Fruit fly (Drosophila melanogaster) whole organism, embryonic: ENCODE data around the gene CG15894.

Experiments
- Bdp1 ChIP-seq: fragments of 200-800 bp; sonication (Bioruptor generic); optimal IDR thresholded peaks from 3 replicates; lab custom pipeline; 2016; ENCODE audit warnings: missing biosample characterization, missing genetic modification characterization
- CG10209 ChIP-seq: fragments of 200-800 bp; sonication (Bioruptor generic); optimal IDR thresholded peaks from 3 replicates; lab custom pipeline; 2017; ENCODE audit warnings: missing biosample characterization, mild to moderate bottlenecking, missing genetic modification characterization, missing genetic modification reagents
- CG11093 ChIP-seq: fragments of 200-800 bp; sonication (Bioruptor generic); IDR thresholded peaks from 3 replicates; pipeline ENCODE4 v1.3.6; 2022; ENCODE audit warnings: missing biosample characterization, missing genetic modification characterization
- CG11456 ChIP-seq: fragments of 200-800 bp; sonication (Bioruptor generic); IDR thresholded peaks from 3 replicates; pipeline ENCODE4 v1.3.6; 2022; ENCODE audit warnings: missing biosample characterization, missing genetic modification characterization
- CG12071 ChIP-seq: fragments of 200-800 bp; sonication (Bioruptor generic); optimal IDR thresholded peaks from 3 replicates; lab custom pipeline; 2018; ENCODE audit warnings: missing biosample characterization, mild to moderate bottlenecking, missing genetic modification characterization
- CG12155 ChIP-seq: fragments of 200-800 bp; sonication (Bioruptor generic); optimal IDR thresholded peaks from 3 replicates; lab custom pipeline; 2016; ENCODE audit warnings: missing biosample characterization, missing genetic modification characterization
- CG1233 ChIP-seq: fragments of 200-800 bp; sonication (Bioruptor generic); optimal IDR thresholded peaks from 4 replicates; lab custom pipeline; 2018; ENCODE audit warnings: missing biosample characterization, mild to moderate bottlenecking, missing genetic modification characterization
- CG12769 ChIP-seq: fragments of 200-800 bp; sonication (Bioruptor generic); optimal IDR thresholded peaks from 2 replicates; lab custom pipeline; 2019; ENCODE audit warnings: missing biosample characterization, mild to moderate bottlenecking, missing genetic modification characterization, moderate library complexity
- CG15269 ChIP-seq: fragments of 200-800 bp; sonication (Bioruptor generic); optimal IDR thresholded peaks from 2 replicates; lab custom pipeline; 2018; ENCODE audit warnings: missing biosample characterization, mild to moderate bottlenecking, missing genetic modification characterization, moderate library complexity
- CG17328 ChIP-seq: fragments of 200-800 bp; sonication (Bioruptor generic); IDR thresholded peaks from 2 replicates; pipeline ENCODE4 v1.3.6; 2022; ENCODE audit warnings: missing biosample characterization, missing genetic modification characterization
- CG17612 ChIP-seq: fragments of 200-800 bp; sonication (Bioruptor generic); IDR thresholded peaks from 2 replicates; pipeline ENCODE4 v1.3.6; 2022; ENCODE audit warnings: missing biosample characterization, missing genetic modification characterization
- CG1792 ChIP-seq: fragments of 200-800 bp; sonication (Bioruptor generic); optimal IDR thresholded peaks from 2 replicates; lab custom pipeline; 2016; ENCODE audit warnings: missing biosample characterization, missing genetic modification characterization
- CG2129 ChIP-seq: fragments of 200-800 bp; sonication (Bioruptor generic); IDR thresholded peaks from 2 replicates; pipeline ENCODE4 v1.3.6; 2022; ENCODE audit warnings: missing biosample characterization, missing genetic modification characterization; ENCODE audit not compliant: partially characterized antibody
- CG2875 ChIP-seq: fragments of 200-800 bp; sonication (Bioruptor generic); optimal IDR thresholded peaks from 2 replicates; lab custom pipeline; 2017; ENCODE audit warnings: missing biosample characterization, mild to moderate bottlenecking, missing genetic modification characterization, missing genetic modification reagents
- CG32767 ChIP-seq: fragments of 200-800 bp; sonication (Bioruptor generic); IDR thresholded peaks from 2 replicates; pipeline ENCODE4 v1.3.6; 2022; ENCODE audit warnings: missing biosample characterization, missing genetic modification characterization
- CG32772 ChIP-seq: fragments of 200-800 bp; sonication (Bioruptor generic); IDR thresholded peaks from 2 replicates; pipeline ENCODE4 v1.3.6; 2022; ENCODE audit warnings: missing biosample characterization, missing genetic modification characterization
- CG33213 ChIP-seq: fragments of 200-800 bp; sonication (Bioruptor generic); optimal IDR thresholded peaks from 3 replicates; lab custom pipeline; 2016; ENCODE audit warnings: missing biosample characterization, missing genetic modification characterization
- CG34376 ChIP-seq: fragments of 200-800 bp; sonication (Bioruptor generic); optimal IDR thresholded peaks from 2 replicates; lab custom pipeline; 2018; ENCODE audit warnings: missing biosample characterization, mild to moderate bottlenecking, missing genetic modification characterization
- CG3838 ChIP-seq: fragments of 200-800 bp; sonication (Bioruptor generic); optimal IDR thresholded peaks from 3 replicates; lab custom pipeline; 2016; ENCODE audit warnings: missing biosample characterization, missing genetic modification characterization
- CG6683 ChIP-seq: fragments of 200-800 bp; sonication (Bioruptor generic); optimal IDR thresholded peaks from 2 replicates; lab custom pipeline; 2017; ENCODE audit warnings: missing biosample characterization, mild to moderate bottlenecking, missing genetic modification characterization, missing genetic modification reagents
- CG7372 ChIP-seq: fragments of 200-800 bp; sonication (Bioruptor generic); IDR thresholded peaks from 2 replicates; pipeline ENCODE4 v1.3.6; 2022; ENCODE audit warnings: missing biosample characterization, missing genetic modification characterization
- ERR ChIP-seq: fragments of 200-800 bp; sonication (Bioruptor generic); optimal IDR thresholded peaks from 2 replicates; lab custom pipeline; 2016; ENCODE audit warnings: missing biosample characterization, missing genetic modification characterization
- Fer3 ChIP-seq: fragments of 200-800 bp; sonication (Bioruptor generic); optimal IDR thresholded peaks from 2 replicates; lab custom pipeline; 2018; ENCODE audit warnings: missing biosample characterization, mild to moderate bottlenecking, missing genetic modification characterization, moderate library complexity
- Gug ChIP-seq: fragments of 200-800 bp; sonication (Bioruptor generic); IDR thresholded peaks from 4 replicates; pipeline ENCODE4 v1.3.6; 2022; ENCODE audit warnings: missing biosample characterization, missing genetic modification characterization
- HHEX ChIP-seq: fragments of 200-800 bp; sonication (Bioruptor generic); optimal IDR thresholded peaks from 3 replicates; lab custom pipeline; 2017; ENCODE audit warnings: missing biosample characterization, mild to moderate bottlenecking, missing genetic modification characterization, missing genetic modification reagents
- Hr3 ChIP-seq: fragments of 200-800 bp; sonication (Bioruptor generic); optimal IDR thresholded peaks from 3 replicates; lab custom pipeline; 2016; ENCODE audit warnings: missing biosample characterization, missing genetic modification characterization
- Hr39 ChIP-seq: fragments of >200 bp; optimal IDR thresholded peaks from 2 replicates; lab custom pipeline; 2017
- Jarid2 ChIP-seq: fragments of 200-800 bp; sonication (Bioruptor generic); optimal IDR thresholded peaks from 3 replicates; lab custom pipeline; 2017; ENCODE audit warnings: mild to moderate bottlenecking, missing biosample characterization, missing genetic modification reagents, missing genetic modification characterization
- Nf-YA ChIP-seq: fragments of 200-800 bp; sonication (Bioruptor generic); IDR thresholded peaks from 2 replicates; pipeline ENCODE4 v1.3.6; 2022; ENCODE audit warnings: missing biosample characterization, missing genetic modification characterization
- NfI ChIP-seq: fragments of 200-800 bp; sonication (Bioruptor generic); optimal IDR thresholded peaks from 3 replicates; lab custom pipeline; 2018; ENCODE audit warnings: missing biosample characterization, mild to moderate bottlenecking, missing genetic modification characterization, moderate library complexity
- Oli ChIP-seq: fragments of 200-800 bp; sonication (Bioruptor generic); optimal IDR thresholded peaks from 2 replicates; lab custom pipeline; 2018; ENCODE audit warnings: missing biosample characterization, mild to moderate bottlenecking, missing genetic modification characterization, moderate library complexity
- PHDP ChIP-seq: fragments of 200-800 bp; sonication (Bioruptor generic); optimal IDR thresholded peaks from 3 replicates; lab custom pipeline; 2018; ENCODE audit warnings: missing biosample characterization, mild to moderate bottlenecking, missing genetic modification characterization, moderate library complexity
- Rfx ChIP-seq: fragments of 200-800 bp; sonication (Bioruptor generic); IDR thresholded peaks from 2 replicates; pipeline ENCODE4 v1.3.6; 2022; ENCODE audit warnings: missing biosample characterization, missing genetic modification characterization
- Scr ChIP-seq: fragments of 200-800 bp; sonication (Bioruptor generic); IDR thresholded peaks from 2 replicates; pipeline ENCODE4 v1.3.6; 2022; ENCODE audit warnings: missing biosample characterization, missing genetic modification characterization; ENCODE audit not compliant: partially characterized antibody
- Side ChIP-seq: fragments of 200-800 bp; sonication (Bioruptor generic); optimal IDR thresholded peaks from 2 replicates; lab custom pipeline; 2016; ENCODE audit warnings: missing biosample characterization, missing genetic modification characterization
- Taf1 ChIP-seq: fragments of 200-800 bp; sonication (Bioruptor generic); IDR thresholded peaks from 2 replicates; pipeline ENCODE4 v1.3.6; 2022; ENCODE audit warnings: missing biosample characterization, missing genetic modification characterization
- Tbp ChIP-seq: fragments of >200 bp; optimal IDR thresholded peaks from 2 replicates; lab custom pipeline; 2018; ENCODE audit warnings: missing biosample characterization, missing genetic modification characterization
- Trl ChIP-seq, 3 experiments: fragments of >200 bp in 2 of 3; fragments of 200-800 bp in 1 of 3; sonication (Bioruptor generic) in 1 of 3; optimal IDR thresholded peaks; 2 replicates in 1 of 3; 3 replicates in 2 of 3; lab custom pipeline; 2016 to 2017; ENCODE audit warnings: missing biosample characterization in 1 of 3, missing genetic modification characterization in 1 of 3
- abd-A ChIP-seq: fragments of 200-800 bp; sonication (Bioruptor generic); optimal IDR thresholded peaks from 3 replicates; lab custom pipeline; 2019; ENCODE audit warnings: missing biosample characterization, mild to moderate bottlenecking, missing genetic modification characterization, moderate library complexity
- bsh ChIP-seq, 2 experiments: fragments of 200-800 bp; sonication (Bioruptor generic); optimal IDR thresholded peaks; 2 replicates each; lab custom pipeline; 2017 to 2018; ENCODE audit warnings: mild to moderate bottlenecking in 2 of 2, missing biosample characterization in 2 of 2, missing genetic modification characterization in 2 of 2, moderate library complexity in 1 of 2
- ci ChIP-seq: fragments of 200-800 bp; sonication (Bioruptor generic); IDR thresholded peaks from 3 replicates; pipeline ENCODE4 v1.3.6; 2022; ENCODE audit warnings: missing biosample characterization, missing genetic modification characterization
- en ChIP-seq: fragments of 200-800 bp; sonication (Bioruptor generic); optimal IDR thresholded peaks from 2 replicates; lab custom pipeline; 2016; ENCODE audit warnings: missing biosample characterization, missing genetic modification characterization
- eve ChIP-seq, 2 experiments: fragments of >200 bp; optimal IDR thresholded peaks; 2 replicates each; lab custom pipeline; 2017; ENCODE audit warnings: missing biosample characterization in 2 of 2, missing genetic modification characterization in 2 of 2
- fd96Cb ChIP-seq: fragments of 200-800 bp; sonication (Bioruptor generic); optimal IDR thresholded peaks from 2 replicates; lab custom pipeline; 2018; ENCODE audit warnings: missing biosample characterization, mild to moderate bottlenecking, missing genetic modification characterization, moderate library complexity
- gce ChIP-seq: fragments of 200-800 bp; sonication (Bioruptor generic); IDR thresholded peaks from 3 replicates; pipeline ENCODE4 v1.3.6; 2022; ENCODE audit warnings: missing biosample characterization, missing genetic modification characterization
- mld ChIP-seq: fragments of 200-800 bp; sonication (Bioruptor generic); IDR thresholded peaks from 3 replicates; pipeline ENCODE4 v1.3.6; 2022; ENCODE audit warnings: missing biosample characterization, missing genetic modification characterization; ENCODE audit not compliant: partially characterized antibody
- nerfin-2 ChIP-seq: fragments of 200-800 bp; sonication (Bioruptor generic); IDR thresholded peaks from 2 replicates; pipeline ENCODE4 v1.3.6; 2022; ENCODE audit warnings: missing biosample characterization, missing genetic modification characterization; ENCODE audit not compliant: partially characterized antibody
- org-1 ChIP-seq: fragments of 200-800 bp; sonication (Bioruptor generic); optimal IDR thresholded peaks from 2 replicates; lab custom pipeline; 2017; ENCODE audit warnings: missing biosample characterization, missing genetic modification characterization
- pfk ChIP-seq: fragments of 200-800 bp; sonication (Bioruptor generic); optimal IDR thresholded peaks from 2 replicates; lab custom pipeline; 2018; ENCODE audit warnings: missing biosample characterization, mild to moderate bottlenecking, missing genetic modification characterization, moderate library complexity
- stc ChIP-seq: fragments of 200-800 bp; sonication (Bioruptor generic); IDR thresholded peaks from 2 replicates; pipeline ENCODE4 v1.3.6; 2022; ENCODE audit warnings: missing biosample characterization, missing genetic modification characterization
- vvl ChIP-seq: fragments of 200-800 bp; sonication (Bioruptor generic); IDR thresholded peaks from 2 replicates; pipeline ENCODE4 v1.3.6; 2022; ENCODE audit warnings: missing biosample characterization, missing genetic modification characterization

The CG15894 gene

DNA sequence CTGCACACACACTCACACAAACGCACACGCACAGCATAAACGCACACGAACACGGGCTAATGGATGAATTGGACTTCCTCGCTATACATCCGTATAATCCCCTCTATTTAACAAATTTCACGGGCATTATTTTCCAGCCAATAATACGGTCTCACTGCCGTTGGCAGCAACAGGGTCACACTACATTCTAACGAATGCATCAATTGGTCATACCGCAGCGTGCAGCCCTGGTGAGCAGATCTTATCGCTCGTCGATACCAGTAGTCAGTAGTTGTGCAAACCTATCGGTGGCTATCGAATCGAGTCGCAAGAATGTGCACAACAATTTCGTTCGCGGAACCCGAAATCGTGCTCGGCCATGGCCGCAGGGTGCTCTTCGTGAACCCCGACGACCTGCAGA lies 21.2 kb upstream of the CG15894 start, which contains the start of the genes Top3beta and wuho (continued):
- no peak for TF ChIP-seq CG6683 (GFP tag; lab: Kevin White, UChicago)
- TF ChIP-seq Hr39 (lab: Kevin White, UChicago), result no peak
- TF ChIP-seq CG11456 (GFP tag; lab: Robert Waterston, UW), result peak; percentile 66; the same call in 1 of the 3 replicates
- no peak for TF ChIP-seq Nf-YA (GFP tag; lab: Robert Waterston, UW)
- TF ChIP-seq fd96Cb, result no peak
- TF ChIP-seq CG17328 (GFP tag; lab: Robert Waterston, UW), result no peak
- TF ChIP-seq Side, result peak; percentile 46
- peak; percentile 44; the same call in 1 of the 2 replicates for TF ChIP-seq Rfx (GFP tag; lab: Robert Waterston, UW)
- TF ChIP-seq vvl (GFP tag; lab: Robert Waterston, UW), result peak; percentile 72
- TF ChIP-seq CG1233 (GFP tag; lab: Kevin White, UChicago), result no peak
- TF ChIP-seq CG32772 (GFP tag; lab: Robert Waterston, UW), result no peak
- TF ChIP-seq abd-A (tag; lab: Kevin White, UChicago), result no peak
- TF ChIP-seq Fer3 (tag; lab: Kevin White, UChicago), result peak; percentile 15
- peak in 1 of 2 experiments; percentile 2 for TF ChIP-seq bsh (GFP tag; optimal IDR thresholded peaks at IDR 0.05; lab: Kevin White, UChicago)
- TF ChIP-seq gce (GFP tag; lab: Robert Waterston, UW), result no peak
- peak; percentile 48 for TF ChIP-seq ERR (GFP tag; lab: Kevin White, UChicago)
- TF ChIP-seq pfk (GFP tag; lab: Kevin White, UChicago), result no peak
- TF ChIP-seq Jarid2 (GFP tag; lab: Kevin White, UChicago), result no peak
- TF ChIP-seq CG12071 (GFP tag; lab: Kevin White, UChicago), result no peak
- no peak for TF ChIP-seq CG12769
- TF ChIP-seq org-1 (GFP tag; lab: Kevin White, UChicago), result peak; percentile 9
- TF ChIP-seq Oli (tag; lab: Kevin White, UChicago), result no peak
- no peak for TF ChIP-seq CG11093 (GFP tag; lab: Robert Waterston, UW)
- TF ChIP-seq CG10209, result peak; percentile 44
- TF ChIP-seq stc (GFP tag; lab: Robert Waterston, UW), result no peak
- peak; percentile 65; the same call in 1 of the 2 replicates for TF ChIP-seq Scr (GFP tag; lab: Robert Waterston, UW)
- TF ChIP-seq CG33213 (GFP tag; lab: Kevin White, UChicago), result peak; percentile 81
- peak; percentile 18; the same call in 1 of the 2 replicates for TF ChIP-seq nerfin-2 (GFP tag; lab: Robert Waterston, UW)
- no peak for TF ChIP-seq CG3838
- no peak for TF ChIP-seq en
- 0 out of 2 replicates have a peak, but pooled peaks have one; percentile 13 for TF ChIP-seq CG32767 (GFP tag; lab: Robert Waterston, UW)
- peak; percentile 33 for TF ChIP-seq NfI (GFP tag; lab: Kevin White, UChicago)
- peak; percentile 87 for TF ChIP-seq CG12155 (GFP tag; lab: Kevin White, UChicago)
- TF ChIP-seq PHDP (tag; lab: Kevin White, UChicago), result peak; percentile 32
- no peak for TF ChIP-seq Hr3
- no peak for TF ChIP-seq Taf1 (GFP tag; lab: Robert Waterston, UW)
- no peak for TF ChIP-seq CG15269 (tag; lab: Kevin White, UChicago)
- TF ChIP-seq HHEX, result no peak
- no peak for TF ChIP-seq Trl (optimal IDR thresholded peaks at IDR 0.05; lab: Kevin White, UChicago)
- peak; percentile 58 for TF ChIP-seq Trl (GFP tag; optimal IDR thresholded peaks at IDR 0.05; lab: Kevin White, UChicago)
- peak; percentile 31 for TF ChIP-seq CG1792
- TF ChIP-seq CG7372 (GFP tag; lab: Robert Waterston, UW), result no peak
- TF ChIP-seq CG17612 (GFP tag; lab: Robert Waterston, UW), result no peak
- TF ChIP-seq CG2875 (GFP tag; lab: Kevin White, UChicago), result no peak
- TF ChIP-seq Bdp1 (GFP tag; lab: Kevin White, UChicago), result no peak
- TF ChIP-seq mld, result peak; percentile 83
- TF ChIP-seq Gug, result no peak
- peak; percentile 78 for TF ChIP-seq ci
- TF ChIP-seq CG2129 (GFP tag; lab: Robert Waterston, UW), result 0 out of 2 replicates have a peak, but pooled peaks have one; percentile 16
- TF ChIP-seq Tbp (GFP tag; lab: Kevin White, UChicago), result no peak
- peak; percentile 47 for TF ChIP-seq CG34376
- TF ChIP-seq eve (GFP tag; optimal IDR thresholded peaks at IDR 0.05; lab: Kevin White, UChicago), result no peak
